Fruit fly (Drosophila melanogaster): ENCODE measurements around the gene Alms1a.

Gene Alms1a

dm6 chrX:4635856-4636486 is at the start of gene Alms1a, which contains the start of gene pon:
Gene Alms1a, minus strand, starts transcription at chrX:4636004.
Gene pon, plus strand, starts transcription at chrX:4636318.
- TF ChIP-seq h (optimal IDR thresholded peaks at IDR 0.05) (no peak), Myc (optimal IDR thresholded peaks at IDR 0.05) (no peak), psq (optimal IDR thresholded peaks at IDR 0.05) (no peak), ttk (optimal IDR thresholded peaks at IDR 0.05) (no peak), Sin3A (optimal IDR thresholded peaks at IDR 0.05) (no peak), insv (optimal IDR thresholded peaks at IDR 0.05) (no peak)

dm6 chrX:4684444-4684924 is 48.7 kb upstream of the Alms1a start:
- no peak for TF ChIP-seq h (optimal IDR thresholded peaks at IDR 0.05)
- no peak for TF ChIP-seq Myc (optimal IDR thresholded peaks at IDR 0.05)
- no peak for TF ChIP-seq ttk (optimal IDR thresholded peaks at IDR 0.05)
- no peak for TF ChIP-seq insv (optimal IDR thresholded peaks at IDR 0.05)
- TF ChIP-seq Sin3A (optimal IDR thresholded peaks at IDR 0.05), result no peak
- no peak for TF ChIP-seq psq (optimal IDR thresholded peaks at IDR 0.05)

- TF ChIP-seq Sin3A (optimal IDR thresholded peaks at IDR 0.05), result no peak
- no peak for TF ChIP-seq Myc (optimal IDR thresholded peaks at IDR 0.05)
- TF ChIP-seq psq (optimal IDR thresholded peaks at IDR 0.05), result no peak
- no peak for TF ChIP-seq ttk (optimal IDR thresholded peaks at IDR 0.05)
- no peak for TF ChIP-seq h (optimal IDR thresholded peaks at IDR 0.05)
- no peak for TF ChIP-seq insv (optimal IDR thresholded peaks at IDR 0.05)
Measured at dm6 chrX:4679813-4680381, 44.1 kb upstream of the Alms1a start.

- TF ChIP-seq psq (optimal IDR thresholded peaks at IDR 0.05), result no peak
- TF ChIP-seq Myc (optimal IDR thresholded peaks at IDR 0.05), result no peak
- TF ChIP-seq ttk (optimal IDR thresholded peaks at IDR 0.05), result no peak
- no peak for TF ChIP-seq h (optimal IDR thresholded peaks at IDR 0.05)
- no peak for TF ChIP-seq Sin3A (optimal IDR thresholded peaks at IDR 0.05)
- TF ChIP-seq insv (optimal IDR thresholded peaks at IDR 0.05), result no peak
Measured at dm6 chrX:4678913-4679812, 43.4 kb upstream of the Alms1a start, which contains the start of gene fzr. Gene fzr, minus strand, starts transcription at chrX:4679537.

dm6 chrX:4678146-4678912 is 42.5 kb upstream of the Alms1a start:
- no peak for TF ChIP-seq ttk (optimal IDR thresholded peaks at IDR 0.05)
- no peak for TF ChIP-seq Sin3A (optimal IDR thresholded peaks at IDR 0.05)
- no peak for TF ChIP-seq Myc (optimal IDR thresholded peaks at IDR 0.05)
- no peak for TF ChIP-seq h (optimal IDR thresholded peaks at IDR 0.05)

dm6 chrX:4677427-4677826 is 41.6 kb upstream of the Alms1a start:
- TF ChIP-seq h (optimal IDR thresholded peaks at IDR 0.05), result no peak
- no peak for TF ChIP-seq ttk (optimal IDR thresholded peaks at IDR 0.05)
- no peak for TF ChIP-seq Sin3A (optimal IDR thresholded peaks at IDR 0.05)
- no peak for TF ChIP-seq psq (optimal IDR thresholded peaks at IDR 0.05)
- no peak for TF ChIP-seq insv (optimal IDR thresholded peaks at IDR 0.05)
- TF ChIP-seq Myc (optimal IDR thresholded peaks at IDR 0.05), result no peak

dm6 chrX:4675054-4675453 is 39.2 kb upstream of the Alms1a start:
- TF ChIP-seq Sin3A (optimal IDR thresholded peaks at IDR 0.05), result no peak
- no peak for TF ChIP-seq psq (optimal IDR thresholded peaks at IDR 0.05)
- TF ChIP-seq h (optimal IDR thresholded peaks at IDR 0.05), result no peak
- TF ChIP-seq insv (optimal IDR thresholded peaks at IDR 0.05), result no peak
- TF ChIP-seq ttk (optimal IDR thresholded peaks at IDR 0.05), result no peak
- TF ChIP-seq Myc (optimal IDR thresholded peaks at IDR 0.05), result no peak

DNA sequence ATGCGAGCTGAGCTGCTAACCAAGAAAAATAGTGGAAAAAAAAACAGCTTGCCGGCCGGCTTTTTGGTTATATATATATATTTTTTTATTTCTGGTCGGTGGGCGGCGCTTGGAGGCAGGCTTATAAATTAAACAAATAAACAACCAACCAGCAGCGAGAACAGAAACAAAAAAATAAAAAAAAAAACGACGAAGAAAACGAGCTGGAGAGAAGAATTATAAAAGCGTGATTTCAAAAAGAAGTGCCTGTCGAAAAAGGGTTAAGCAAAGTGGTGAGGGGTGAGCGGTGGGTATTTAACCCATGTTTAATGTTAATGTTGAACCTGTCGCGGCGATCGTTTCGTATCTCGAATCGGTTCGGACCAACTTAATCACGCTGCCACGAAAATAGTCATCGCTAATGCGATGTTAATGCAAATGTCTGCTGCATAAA is 35.4 kb upstream of the Alms1a start:
- TF ChIP-seq h (optimal IDR thresholded peaks at IDR 0.05) (no peak), psq (optimal IDR thresholded peaks at IDR 0.05) (no peak), Myc (optimal IDR thresholded peaks at IDR 0.05) (no peak), insv (optimal IDR thresholded peaks at IDR 0.05) (no peak), Sin3A (optimal IDR thresholded peaks at IDR 0.05) (no peak), ttk (optimal IDR thresholded peaks at IDR 0.05) (no peak)

DNA sequence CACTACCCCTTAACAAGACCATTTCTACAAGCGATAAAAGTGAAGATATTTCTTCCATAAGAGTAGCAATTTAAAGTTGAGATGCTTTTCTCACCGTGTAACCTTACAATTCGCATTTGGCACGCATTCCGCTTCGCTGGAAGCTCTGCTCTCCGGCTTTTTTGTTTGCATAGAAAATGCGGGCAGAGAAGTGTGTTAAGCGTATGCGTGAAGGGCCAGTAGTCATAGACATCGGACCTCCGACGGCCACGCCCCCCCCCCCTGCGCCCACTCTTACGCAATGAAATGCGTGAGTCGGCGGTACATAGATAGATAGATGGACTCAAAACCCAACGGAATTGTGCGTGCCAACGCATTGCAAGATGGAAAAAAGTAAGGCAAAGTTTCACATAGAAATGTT is 33.6 kb upstream of the Alms1a start:
- TF ChIP-seq Sin3A (optimal IDR thresholded peaks at IDR 0.05), result no peak
- TF ChIP-seq Myc (optimal IDR thresholded peaks at IDR 0.05), result no peak
- TF ChIP-seq ttk (optimal IDR thresholded peaks at IDR 0.05), result no peak
- TF ChIP-seq h (optimal IDR thresholded peaks at IDR 0.05), result no peak
- no peak for TF ChIP-seq psq (optimal IDR thresholded peaks at IDR 0.05)
- no peak for TF ChIP-seq insv (optimal IDR thresholded peaks at IDR 0.05)

DNA sequence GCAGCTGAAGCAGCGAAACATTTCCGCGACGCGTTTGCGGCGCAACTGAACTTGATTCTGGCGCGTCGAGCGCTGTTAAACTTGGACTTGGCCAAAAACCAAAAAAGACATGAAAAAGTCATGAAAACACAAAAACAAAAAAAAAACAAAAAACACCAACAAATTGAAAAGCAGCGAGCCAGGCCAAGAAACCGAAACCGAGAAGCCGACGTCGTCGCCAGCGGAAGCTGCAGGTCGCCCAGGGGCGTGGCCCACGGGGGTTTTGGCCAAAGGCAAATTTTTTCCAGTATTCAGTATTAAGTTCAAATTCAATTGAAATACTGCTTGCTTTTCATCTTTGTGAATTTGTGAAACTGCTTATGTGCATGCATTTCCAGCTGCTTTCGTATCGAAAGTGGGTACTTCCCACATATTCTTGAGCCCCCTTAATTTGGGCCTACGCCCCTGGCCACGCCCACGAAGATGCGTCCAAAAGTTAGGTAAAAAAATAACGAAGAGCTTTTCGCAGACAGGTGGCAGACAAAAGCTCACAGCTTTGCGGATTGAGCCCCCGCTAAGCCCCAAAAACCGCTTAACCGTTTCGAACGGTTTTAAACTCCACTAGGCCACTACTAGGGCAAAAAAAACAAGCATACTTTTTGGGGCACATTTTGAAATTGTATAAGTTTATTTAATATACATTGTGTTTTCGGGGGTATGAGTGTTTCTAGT is 31.0 kb upstream of the Alms1a start, which contains the start of gene CG3009:
Gene CG3009 (minus strand): TSS at position 51 of the 711 bp plus-strand sequence.
- no peak for TF ChIP-seq Myc (optimal IDR thresholded peaks at IDR 0.05)
- TF ChIP-seq insv (optimal IDR thresholded peaks at IDR 0.05), result no peak
- TF ChIP-seq psq (optimal IDR thresholded peaks at IDR 0.05), result no peak
- TF ChIP-seq h (optimal IDR thresholded peaks at IDR 0.05), result no peak
- TF ChIP-seq ttk (optimal IDR thresholded peaks at IDR 0.05), result no peak
- no peak for TF ChIP-seq Sin3A (optimal IDR thresholded peaks at IDR 0.05)

- TF ChIP-seq Sin3A (optimal IDR thresholded peaks at IDR 0.05), result no peak
Measured at dm6 chrX:4664107-4664506, 28.3 kb upstream of the Alms1a start.
